Worm (Caenorhabditis elegans) whole organism, late embryonic: ENCODE measurements around the gene C35A5.6.

Experiments used
- F13H6.1 ChIP-seq: sonication (generic microtip); optimal IDR thresholded peaks from 2 replicates; lab custom pipeline; 2016; ENCODE audit warnings: missing genetic modification characterization, missing compliant biosample characterization
- K02D7.2 ChIP-seq: sonication (generic microtip); optimal IDR thresholded peaks from 2 replicates; lab custom pipeline; 2017; ENCODE audit warnings: mild to moderate bottlenecking, missing genetic modification characterization, missing compliant biosample characterization
- K09A11.1 ChIP-seq: sonication (generic microtip); optimal IDR thresholded peaks from 2 replicates; lab custom pipeline; 2017; ENCODE audit warnings: antibody characterized with exemption, mild to moderate bottlenecking, missing genetic modification characterization, missing compliant biosample characterization; ENCODE audit not compliant: insufficient read depth
- Y22D7AL.16 ChIP-seq: sonication (generic microtip); optimal IDR thresholded peaks from 2 replicates; lab custom pipeline; 2016; ENCODE audit warnings: missing genetic modification characterization, missing compliant biosample characterization
- ama-1 ChIP-seq: fragments of 150-350 bp; optimal IDR thresholded peaks from 2 replicates; lab custom pipeline; 2014
- ceh-14 ChIP-seq: sonication (generic microtip); optimal IDR thresholded peaks from 2 replicates; lab custom pipeline; 2016; ENCODE audit warnings: missing genotype, missing genetic modification characterization, missing compliant biosample characterization
- ceh-19 ChIP-seq: fragments of 200-800 bp; sonication (Bioruptor generic); optimal IDR thresholded peaks from 2 replicates; lab custom pipeline; 2018; ENCODE audit warnings: mild to moderate bottlenecking, missing genetic modification characterization, missing compliant biosample characterization
- ceh-2 ChIP-seq: sonication (generic microtip); optimal IDR thresholded peaks from 2 replicates; lab custom pipeline; 2016; ENCODE audit warnings: missing genotype, missing genetic modification characterization, missing compliant biosample characterization
- ceh-30 ChIP-seq: fragments of 150-350 bp; optimal IDR thresholded peaks from 2 replicates; lab custom pipeline; 2014; ENCODE audit warnings: missing biosample characterization, missing genetic modification characterization
- ceh-31 ChIP-seq: sonication (generic microtip); optimal IDR thresholded peaks from 2 replicates; lab custom pipeline; 2016; ENCODE audit warnings: missing genetic modification characterization, missing compliant biosample characterization
- ceh-45 ChIP-seq: fragments of 200-800 bp; sonication (Bioruptor generic); IDR thresholded peaks from 2 replicates; pipeline ENCODE4 v1.3.6; 2022; ENCODE audit warnings: missing genetic modification reagents, missing genetic modification characterization, missing compliant biosample characterization
- ceh-48 ChIP-seq: sonication (generic microtip); optimal IDR thresholded peaks from 2 replicates; lab custom pipeline; 2016; ENCODE audit warnings: missing genetic modification characterization, inconsistent platforms, missing compliant biosample characterization
- ceh-6 ChIP-seq: fragments of 200-800 bp; sonication (Bioruptor generic); optimal IDR thresholded peaks from 2 replicates; lab custom pipeline; 2018; ENCODE audit warnings: mild to moderate bottlenecking, missing genetic modification characterization, missing compliant biosample characterization
- ceh-9 ChIP-seq: sonication (generic microtip); optimal IDR thresholded peaks from 2 replicates; lab custom pipeline; 2016; ENCODE audit warnings: mild to moderate bottlenecking, missing genetic modification characterization, inconsistent platforms, missing compliant biosample characterization
- dmd-4 ChIP-seq: sonication (generic microtip); optimal IDR thresholded peaks from 2 replicates; lab custom pipeline; 2016; ENCODE audit warnings: borderline replicate concordance, missing genetic modification characterization, missing compliant biosample characterization
- dve-1 ChIP-seq: sonication (generic microtip); optimal IDR thresholded peaks from 2 replicates; lab custom pipeline; 2017; ENCODE audit warnings: antibody characterized with exemption, mild to moderate bottlenecking, missing genetic modification characterization, missing compliant biosample characterization
- elt-4 ChIP-seq: sonication (generic microtip); optimal IDR thresholded peaks from 2 replicates; lab custom pipeline; 2016; ENCODE audit warnings: missing genetic modification characterization, missing compliant biosample characterization
- ets-4 ChIP-seq: sonication (generic microtip); optimal IDR thresholded peaks from 2 replicates; lab custom pipeline; 2016; ENCODE audit warnings: missing genetic modification characterization, missing compliant biosample characterization
- fkh-10 ChIP-seq: fragments of 150-350 bp; optimal IDR thresholded peaks from 2 replicates; lab custom pipeline; 2014; ENCODE audit warnings: missing biosample characterization, missing genetic modification reagents, missing genetic modification characterization
- fkh-6 ChIP-seq: sonication (generic microtip); optimal IDR thresholded peaks from 2 replicates; lab custom pipeline; 2016; ENCODE audit warnings: missing genetic modification characterization, missing compliant biosample characterization
- gmeb-2 ChIP-seq: sonication (generic microtip); optimal IDR thresholded peaks from 2 replicates; lab custom pipeline; 2016; ENCODE audit warnings: missing genetic modification characterization, inconsistent platforms, missing compliant biosample characterization
- hlh-13 ChIP-seq: fragments of 200-800 bp; sonication (Bioruptor generic); optimal IDR thresholded peaks from 2 replicates; lab custom pipeline; 2018; ENCODE audit warnings: mild to moderate bottlenecking, missing genetic modification characterization, missing compliant biosample characterization
- hlh-30 ChIP-seq: sonication (generic microtip); optimal IDR thresholded peaks from 2 replicates; lab custom pipeline; 2017; ENCODE audit warnings: antibody characterized with exemption, missing genetic modification characterization, missing compliant biosample characterization; ENCODE audit not compliant: insufficient read depth
- hlh-6 ChIP-seq: sonication (generic microtip); optimal IDR thresholded peaks from 2 replicates; lab custom pipeline; 2016; ENCODE audit warnings: missing genotype, missing genetic modification characterization, missing compliant biosample characterization
- lin-11 ChIP-seq: fragments of 200-800 bp; sonication (Bioruptor generic); optimal IDR thresholded peaks from 2 replicates; lab custom pipeline; 2018; ENCODE audit warnings: mild to moderate bottlenecking, missing genetic modification characterization, missing compliant biosample characterization
- mec-3 ChIP-seq: sonication (generic microtip); optimal IDR thresholded peaks from 2 replicates; lab custom pipeline; 2016; ENCODE audit warnings: borderline replicate concordance, missing genetic modification characterization, missing compliant biosample characterization
- nhr-232 ChIP-seq: sonication (generic microtip); optimal IDR thresholded peaks from 2 replicates; lab custom pipeline; 2016; ENCODE audit warnings: missing genetic modification characterization, missing compliant biosample characterization
- pag-3 ChIP-seq: sonication (generic microtip); optimal IDR thresholded peaks from 2 replicates; lab custom pipeline; 2016; ENCODE audit warnings: missing compliant biosample characterization, missing genetic modification characterization, borderline replicate concordance
- pat-9 ChIP-seq: fragments of 200-800 bp; sonication (Bioruptor generic); optimal IDR thresholded peaks from 2 replicates; lab custom pipeline; 2018; ENCODE audit warnings: mild to moderate bottlenecking, missing genetic modification characterization, moderate library complexity, missing compliant biosample characterization
- pax-1 ChIP-seq: fragments of 150-350 bp; optimal IDR thresholded peaks from 2 replicates; lab custom pipeline; 2014; ENCODE audit warnings: missing biosample characterization, missing genetic modification characterization
- pha-2 ChIP-seq: sonication (generic microtip); optimal IDR thresholded peaks from 2 replicates; lab custom pipeline; 2017; ENCODE audit warnings: mild to moderate bottlenecking, missing genetic modification characterization, missing compliant biosample characterization
- pqm-1 ChIP-seq: sonication (generic microtip); optimal IDR thresholded peaks from 2 replicates; lab custom pipeline; 2016; ENCODE audit warnings: missing genetic modification characterization, missing compliant biosample characterization
- pros-1 ChIP-seq: fragments of 150-350 bp; optimal IDR thresholded peaks from 2 replicates; lab custom pipeline; 2014; ENCODE audit warnings: missing biosample characterization, missing genetic modification reagents, missing genetic modification characterization
- ref-2 ChIP-seq: sonication (generic microtip); optimal IDR thresholded peaks from 2 replicates; lab custom pipeline; 2016; ENCODE audit warnings: missing genetic modification characterization, missing compliant biosample characterization
- rnt-1 ChIP-seq: sonication (generic microtip); optimal IDR thresholded peaks from 2 replicates; lab custom pipeline; 2016; ENCODE audit warnings: missing genetic modification characterization, missing compliant biosample characterization
- sox-2 ChIP-seq: fragments of 200-800 bp; sonication (Bioruptor generic); IDR thresholded peaks from 2 replicates; pipeline ENCODE4 v1.3.6; 2022; ENCODE audit warnings: missing genetic modification reagents, missing genetic modification characterization, missing compliant biosample characterization
- sox-4 ChIP-seq: sonication (generic microtip); optimal IDR thresholded peaks from 2 replicates; lab custom pipeline; 2017; ENCODE audit warnings: mild to moderate bottlenecking, missing genetic modification characterization, inconsistent platforms, missing compliant biosample characterization
- tbx-2 ChIP-seq: sonication (generic microtip); optimal IDR thresholded peaks from 2 replicates; lab custom pipeline; 2016; ENCODE audit warnings: missing genetic modification characterization, missing compliant biosample characterization
- unc-55 ChIP-seq: sonication (generic microtip); optimal IDR thresholded peaks from 2 replicates; lab custom pipeline; 2017; ENCODE audit warnings: missing biosample characterization, missing genetic modification reagents, missing genetic modification characterization
- unc-86 ChIP-seq: sonication (generic microtip); optimal IDR thresholded peaks from 2 replicates; lab custom pipeline; 2016; ENCODE audit warnings: missing genetic modification characterization, missing compliant biosample characterization
- ztf-16 ChIP-seq: sonication (generic microtip); optimal IDR thresholded peaks from 2 replicates; lab custom pipeline; 2017; ENCODE audit warnings: missing genetic modification characterization, missing compliant biosample characterization

Gene C35A5.6

DNA sequence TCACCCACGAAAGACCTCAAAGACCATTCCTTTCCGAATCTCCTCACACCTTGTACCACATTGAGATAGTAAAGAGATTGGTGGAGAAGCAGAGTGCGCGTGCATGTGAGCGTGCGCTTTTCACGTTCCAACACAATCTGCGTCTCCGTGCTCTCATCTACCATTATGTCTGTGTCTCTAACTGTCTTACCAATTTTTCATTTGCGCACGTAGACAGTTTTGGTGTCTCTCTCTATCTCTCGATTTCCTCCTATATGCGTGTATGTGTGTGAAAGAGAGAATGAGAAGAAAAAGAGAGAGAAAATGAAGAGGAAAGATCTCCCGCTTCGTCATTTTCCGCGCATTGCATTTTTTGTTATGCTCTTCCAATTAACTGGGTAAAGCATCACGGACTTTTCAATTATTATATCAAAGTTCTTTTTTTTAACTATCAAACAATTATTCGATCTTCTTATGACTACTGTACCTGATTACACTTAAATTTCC is 42.3 kb upstream of the C35A5.6 start (continued):
- TF ChIP-seq ets-4 (tag; lab: Kevin White, UChicago) (peak; percentile 64), hlh-13 (no peak), hlh-30 (tag; lab: Kevin White, UChicago) (peak; percentile 95), ceh-48 (tag; lab: Kevin White, UChicago) (no peak), pha-2 (tag; lab: Kevin White, UChicago) (no peak), fkh-6 (peak; percentile 46), lin-11 (tag; lab: Kevin White, UChicago) (no peak), mec-3 (tag; lab: Kevin White, UChicago) (no peak), tbx-2 (tag; lab: Kevin White, UChicago) (peak; percentile 91), Y22D7AL.16 (no peak), ceh-30 (tag; lab: Kevin White, UChicago) (peak; percentile 45), fkh-10 (GFP tag; lab: Kevin White, UChicago) (no peak), gmeb-2 (tag; lab: Kevin White, UChicago) (no peak), unc-55 (peak; percentile 83), K02D7.2 (tag; lab: Kevin White, UChicago) (no peak), nhr-232 (no peak), ztf-16 (peak; percentile 58), ceh-31 (tag; lab: Kevin White, UChicago) (peak; percentile 95), ceh-9 (tag; lab: Kevin White, UChicago) (no peak), ama-1 (lab: Kevin White, UChicago) (no peak), pag-3 (no peak), ceh-14 (tag; lab: Kevin White, UChicago) (peak; percentile 50), ceh-6 (no peak), ceh-19 (GFP tag; lab: Kevin White, UChicago) (no peak), sox-2 (GFP tag; lab: Robert Waterston, UW) (peak; percentile 8; the same call in 1 of the 2 replicates), K09A11.1 (tag; lab: Kevin White, UChicago) (no peak), F13H6.1 (tag; lab: Kevin White, UChicago) (peak; percentile 65)
- TF ChIP-seq, all 69 proteins: peak for 28

ce11 chrV:10467104-10467503 is 41.8 kb upstream of the C35A5.6 start:
- no peak for TF ChIP-seq ceh-45
- no peak for TF ChIP-seq ceh-2
- no peak for TF ChIP-seq K09A11.1 (tag; lab: Kevin White, UChicago)
- TF ChIP-seq pax-1 (tag; lab: Kevin White, UChicago), result no peak

DNA sequence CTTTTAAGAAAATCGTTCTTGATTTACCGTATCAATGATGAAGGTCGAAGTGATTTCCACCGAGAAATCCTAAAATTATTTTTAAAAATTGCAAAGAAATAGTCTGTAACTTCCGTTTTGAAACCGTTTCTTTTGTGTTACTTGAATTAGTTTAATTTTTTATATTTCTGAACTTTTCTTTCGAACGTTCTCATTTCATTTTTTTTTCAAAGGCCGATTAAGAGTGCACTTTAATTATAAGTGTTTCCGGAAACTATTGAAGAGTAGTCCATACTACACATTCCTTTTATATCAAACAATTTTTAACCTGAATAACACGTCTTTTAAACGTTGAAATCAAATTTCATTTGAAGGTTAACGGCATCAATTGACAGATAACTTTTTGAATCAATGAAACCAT is 41.3 kb upstream of the C35A5.6 start:
- TF ChIP-seq rnt-1, result no peak
- no peak for TF ChIP-seq ceh-6
- no peak for TF ChIP-seq ceh-14 (tag; lab: Kevin White, UChicago)
- TF ChIP-seq sox-4 (tag; lab: Kevin White, UChicago), result no peak
- TF ChIP-seq pros-1 (tag; lab: Kevin White, UChicago), result no peak
- TF ChIP-seq pqm-1 (tag; lab: Kevin White, UChicago), result no peak
- no peak for TF ChIP-seq dmd-4 (tag; lab: Kevin White, UChicago)
- TF ChIP-seq hlh-6 (tag; lab: Kevin White, UChicago), result no peak
- no peak for TF ChIP-seq unc-86 (tag; lab: Kevin White, UChicago)
- TF ChIP-seq pat-9 (tag; lab: Kevin White, UChicago), result no peak
- no peak for TF ChIP-seq ets-4 (tag; lab: Kevin White, UChicago)
- TF ChIP-seq elt-4 (tag; lab: Kevin White, UChicago), result no peak
- TF ChIP-seq ref-2 (tag; lab: Kevin White, UChicago), result no peak
- no peak for TF ChIP-seq dve-1
- no peak for TF ChIP-seq ceh-30 (tag; lab: Kevin White, UChicago)
- TF ChIP-seq K02D7.2 (tag; lab: Kevin White, UChicago), result no peak
